Fruit fly (Drosophila melanogaster) whole organism, embryonic: ENCODE data around the gene Klp67A.

ENCODE experiments used
- ATbp ChIP-seq: fragments of 200-800 bp; sonication (Bioruptor generic); optimal IDR thresholded peaks from 2 replicates; lab custom pipeline; 2017; ENCODE audit warnings: missing biosample characterization, mild to moderate bottlenecking, missing genetic modification characterization, missing genetic modification reagents
- Aef1 ChIP-seq: fragments of 200-800 bp; sonication (Bioruptor generic); IDR thresholded peaks from 3 replicates; pipeline ENCODE4 v1.3.6; 2022; ENCODE audit warnings: missing biosample characterization, missing genetic modification characterization
- Bgb ChIP-seq: fragments of 200-800 bp; sonication (Bioruptor generic); IDR thresholded peaks from 2 replicates; pipeline ENCODE4 v1.3.6; 2022; ENCODE audit warnings: missing biosample characterization, missing genetic modification characterization; ENCODE audit not compliant: partially characterized antibody
- Blimp-1 ChIP-seq: fragments of 200-800 bp; sonication (Bioruptor generic); optimal IDR thresholded peaks from 3 replicates; lab custom pipeline; 2018; ENCODE audit warnings: missing biosample characterization, missing genetic modification characterization, mild to moderate bottlenecking, moderate library complexity, missing genetic modification reagents
- CG10321 ChIP-seq: fragments of 200-800 bp; sonication (Bioruptor generic); IDR thresholded peaks from 2 replicates; pipeline ENCODE4 v1.3.6; 2022; ENCODE audit warnings: missing biosample characterization, missing genetic modification characterization
- CG12219 ChIP-seq: fragments of 200-800 bp; sonication (Bioruptor generic); optimal IDR thresholded peaks from 3 replicates; lab custom pipeline; 2018; ENCODE audit warnings: missing biosample characterization, mild to moderate bottlenecking, missing genetic modification characterization
- CG12942 ChIP-seq: fragments of 200-800 bp; sonication (Bioruptor generic); optimal IDR thresholded peaks from 3 replicates; lab custom pipeline; 2016; ENCODE audit warnings: missing biosample characterization, missing genetic modification characterization
- CG13123 ChIP-seq: fragments of 200-800 bp; sonication (Bioruptor generic); optimal IDR thresholded peaks from 2 replicates; lab custom pipeline; 2016; ENCODE audit warnings: missing biosample characterization, missing genetic modification characterization
- CG13624 ChIP-seq: fragments of 200-800 bp; sonication (Bioruptor generic); optimal IDR thresholded peaks from 2 replicates; lab custom pipeline; 2016; ENCODE audit warnings: missing biosample characterization, missing genetic modification characterization
- CG13775 ChIP-seq: fragments of 200-800 bp; sonication (Bioruptor generic); optimal IDR thresholded peaks from 3 replicates; lab custom pipeline; 2017; ENCODE audit warnings: missing biosample characterization, mild to moderate bottlenecking, missing genetic modification characterization
- CG14710 ChIP-seq: fragments of 200-800 bp; sonication (Bioruptor generic); optimal IDR thresholded peaks from 3 replicates; lab custom pipeline; 2019; ENCODE audit warnings: missing biosample characterization, mild to moderate bottlenecking, missing genetic modification characterization, moderate library complexity
- CG15269 ChIP-seq: fragments of 200-800 bp; sonication (Bioruptor generic); optimal IDR thresholded peaks from 2 replicates; lab custom pipeline; 2018; ENCODE audit warnings: missing biosample characterization, mild to moderate bottlenecking, missing genetic modification characterization, moderate library complexity
- CG1529 ChIP-seq: fragments of 200-800 bp; sonication (Bioruptor generic); optimal IDR thresholded peaks from 3 replicates; lab custom pipeline; 2018; ENCODE audit warnings: missing biosample characterization, missing genetic modification characterization
- CG1603 ChIP-seq: fragments of 200-800 bp; sonication (Bioruptor generic); optimal IDR thresholded peaks from 2 replicates; lab custom pipeline; 2019; ENCODE audit warnings: missing biosample characterization, mild to moderate bottlenecking, missing genetic modification characterization, moderate library complexity
- CG16779 ChIP-seq: fragments of 200-800 bp; sonication (Bioruptor generic); IDR thresholded peaks from 2 replicates; pipeline ENCODE4 v1.3.6; 2022; ENCODE audit warnings: missing biosample characterization, missing genetic modification characterization
- CG16863 ChIP-seq: fragments of 200-800 bp; sonication (Bioruptor generic); optimal IDR thresholded peaks from 3 replicates; lab custom pipeline; 2016; ENCODE audit warnings: missing biosample characterization, missing genetic modification characterization
- CG1832 ChIP-seq: fragments of 200-800 bp; sonication (Bioruptor generic); optimal IDR thresholded peaks from 2 replicates; lab custom pipeline; 2017; ENCODE audit warnings: missing biosample characterization, mild to moderate bottlenecking, missing genetic modification characterization, inconsistent platforms
- CG18476 ChIP-seq: fragments of 200-800 bp; sonication (Bioruptor generic); optimal IDR thresholded peaks from 2 replicates; lab custom pipeline; 2016; ENCODE audit warnings: missing biosample characterization, mild to moderate bottlenecking, missing genetic modification characterization
- CG18599 ChIP-seq: fragments of 200-800 bp; sonication (Bioruptor generic); optimal IDR thresholded peaks from 3 replicates; lab custom pipeline; 2017; ENCODE audit warnings: missing biosample characterization, missing genetic modification characterization, mild to moderate bottlenecking, moderate library complexity, missing genetic modification reagents
- CG2199 ChIP-seq: fragments of 200-800 bp; sonication (Bioruptor generic); IDR thresholded peaks from 3 replicates; pipeline ENCODE4 v1.3.6; 2022; ENCODE audit warnings: missing biosample characterization, missing genetic modification characterization
- CG2889 ChIP-seq: fragments of 200-800 bp; sonication (Bioruptor generic); IDR thresholded peaks from 3 replicates; pipeline ENCODE4 v1.3.6; 2022; ENCODE audit warnings: missing biosample characterization, missing genetic modification characterization
- CG31224 ChIP-seq: fragments of 200-800 bp; sonication (Bioruptor generic); IDR thresholded peaks from 2 replicates; pipeline ENCODE4 v1.3.6; 2022; ENCODE audit warnings: missing biosample characterization, missing genetic modification characterization
- CG3281 ChIP-seq: fragments of 200-800 bp; sonication (Bioruptor generic); optimal IDR thresholded peaks from 3 replicates; lab custom pipeline; 2017; ENCODE audit warnings: missing biosample characterization, mild to moderate bottlenecking, missing genetic modification characterization
- CG6689 ChIP-seq: fragments of 200-800 bp; sonication (Bioruptor generic); IDR thresholded peaks from 2 replicates; pipeline ENCODE4 v1.3.6; 2022; ENCODE audit warnings: missing biosample characterization, missing genetic modification characterization
- CG9437 ChIP-seq: fragments of 200-800 bp; sonication (Bioruptor generic); optimal IDR thresholded peaks from 2 replicates; lab custom pipeline; 2018; ENCODE audit warnings: missing biosample characterization, mild to moderate bottlenecking, missing genetic modification characterization
- CG9932 ChIP-seq: fragments of 200-800 bp; sonication (Bioruptor generic); IDR thresholded peaks from 2 replicates; pipeline ENCODE4 v1.3.6; 2022; ENCODE audit warnings: missing biosample characterization, missing genetic modification characterization
- Chrac-16 ChIP-seq: fragments of 200-800 bp; sonication (Bioruptor generic); optimal IDR thresholded peaks from 3 replicates; lab custom pipeline; 2016; ENCODE audit warnings: missing biosample characterization, missing genetic modification characterization
- CkIIα-i1 ChIP-seq: fragments of 200-800 bp; sonication (Bioruptor generic); IDR thresholded peaks from 2 replicates; pipeline ENCODE4 v1.3.6; 2022; ENCODE audit warnings: missing biosample characterization, missing genetic modification characterization
- Dp ChIP-seq: fragments of 200-800 bp; sonication (Bioruptor generic); optimal IDR thresholded peaks from 2 replicates; lab custom pipeline; 2018; ENCODE audit warnings: missing biosample characterization, mild to moderate bottlenecking, missing genetic modification characterization, moderate library complexity
- Ets65A ChIP-seq: fragments of 200-800 bp; sonication (Bioruptor generic); peaks from one replicate; lab custom pipeline; 2016; ENCODE audit warnings: missing biosample characterization, missing genetic modification characterization
- GATAe ChIP-seq: fragments of 200-800 bp; sonication (Bioruptor generic); conservative IDR thresholded peaks from 2 replicates; pipeline ENCODE4 v1.3.6; 2022; ENCODE audit warnings: missing biosample characterization, missing genetic modification characterization
- Sox100B ChIP-seq: fragments of 200-800 bp; sonication (Bioruptor generic); optimal IDR thresholded peaks from 3 replicates; lab custom pipeline; 2018; ENCODE audit warnings: missing biosample characterization, mild to moderate bottlenecking, missing genetic modification characterization
- bbx ChIP-seq: fragments of 200-800 bp; sonication (Bioruptor generic); IDR thresholded peaks from 2 replicates; pipeline ENCODE4 v1.3.6; 2022; ENCODE audit warnings: missing biosample characterization, missing genetic modification characterization; ENCODE audit not compliant: partially characterized antibody
- cas ChIP-seq: fragments of 200-800 bp; sonication (Bioruptor generic); IDR thresholded peaks from 2 replicates; pipeline ENCODE4 v1.3.6; 2022; ENCODE audit warnings: missing biosample characterization, missing genetic modification characterization
- hb ChIP-seq: fragments of 200-800 bp; sonication (Bioruptor generic); IDR thresholded peaks from 3 replicates; pipeline ENCODE4 v1.3.6; 2022; ENCODE audit warnings: missing biosample characterization, missing genetic modification characterization; ENCODE audit not compliant: partially characterized antibody
- insv ChIP-seq, 2 experiments: fragments of 200-800 bp; sonication (Bioruptor generic); optimal IDR thresholded peaks; 3 replicates each; lab custom pipeline; 2016 to 2018; ENCODE audit warnings: missing biosample characterization in 2 of 2, missing genetic modification characterization in 2 of 2
- jing ChIP-seq: fragments of 200-800 bp; sonication (Bioruptor generic); optimal IDR thresholded peaks from 2 replicates; lab custom pipeline; 2018; ENCODE audit warnings: missing biosample characterization, mild to moderate bottlenecking, missing genetic modification characterization
- jumu ChIP-seq: fragments of 200-800 bp; sonication (Bioruptor generic); optimal IDR thresholded peaks from 3 replicates; lab custom pipeline; 2016; ENCODE audit warnings: missing biosample characterization, missing genetic modification characterization
- ken ChIP-seq: fragments of 200-800 bp; sonication (Bioruptor generic); IDR thresholded peaks from 3 replicates; pipeline ENCODE4 v1.3.6; 2022; ENCODE audit warnings: missing biosample characterization, missing genetic modification characterization
- nerfin-1 ChIP-seq: fragments of 200-800 bp; sonication (Bioruptor generic); optimal IDR thresholded peaks from 3 replicates; lab custom pipeline; 2019; ENCODE audit warnings: missing biosample characterization, mild to moderate bottlenecking, missing genetic modification characterization, moderate library complexity
- nerfin-2 ChIP-seq: fragments of 200-800 bp; sonication (Bioruptor generic); IDR thresholded peaks from 2 replicates; pipeline ENCODE4 v1.3.6; 2022; ENCODE audit warnings: missing biosample characterization, missing genetic modification characterization; ENCODE audit not compliant: partially characterized antibody
- onecut ChIP-seq: fragments of 200-800 bp; sonication (Bioruptor generic); IDR thresholded peaks from 2 replicates; pipeline ENCODE4 v1.3.6; 2022; ENCODE audit warnings: missing biosample characterization, missing genetic modification characterization
- org-1 ChIP-seq: fragments of 200-800 bp; sonication (Bioruptor generic); optimal IDR thresholded peaks from 2 replicates; lab custom pipeline; 2017; ENCODE audit warnings: missing biosample characterization, missing genetic modification characterization
- otp ChIP-seq: fragments of 200-800 bp; sonication (Bioruptor generic); IDR thresholded peaks from 3 replicates; pipeline ENCODE4, ENCODE4 v1.3.6; 2022; ENCODE audit warnings: missing biosample characterization, missing genetic modification characterization
- p53 ChIP-seq: fragments of 200-800 bp; sonication (Bioruptor generic); optimal IDR thresholded peaks from 2 replicates; lab custom pipeline; 2016; ENCODE audit warnings: missing biosample characterization, missing genetic modification characterization
- pan ChIP-seq, 4 experiments: fragments of >200 bp in 3 of 4; fragments of 200-800 bp in 1 of 4; sonication (Bioruptor generic) in 1 of 4; optimal IDR thresholded peaks in 3 of 4; IDR thresholded peaks in 1 of 4; 2 replicates each; pipeline versions ENCODE4 v1.3.6 to Lab custom; 2017 to 2022; ENCODE audit warnings: missing biosample characterization in 2 of 4, missing genetic modification characterization in 2 of 4, mixed read lengths in 1 of 4
- run ChIP-seq: fragments of 200-800 bp; sonication (Bioruptor generic); optimal IDR thresholded peaks from 3 replicates; lab custom pipeline; 2018; ENCODE audit warnings: missing biosample characterization, mild to moderate bottlenecking, missing genetic modification characterization
- tgo ChIP-seq: fragments of 200-800 bp; sonication (Bioruptor generic); IDR thresholded peaks from 3 replicates; pipeline ENCODE4 v1.3.6; 2022; ENCODE audit warnings: missing biosample characterization, missing genetic modification characterization
- ttk ChIP-seq: fragments of 200-800 bp; sonication (Bioruptor generic); IDR thresholded peaks from 2 replicates; pipeline ENCODE4 v2.1.2; 2022; ENCODE audit warnings: missing biosample characterization, missing genetic modification characterization
- z ChIP-seq: fragments of 200-800 bp; sonication (Bioruptor generic); IDR thresholded peaks from 3 replicates; pipeline ENCODE4 v1.3.6; 2022; ENCODE audit warnings: missing biosample characterization, missing genetic modification characterization
- zf30C ChIP-seq: fragments of 200-800 bp; sonication (Bioruptor generic); optimal IDR thresholded peaks from 3 replicates; lab custom pipeline; 2018; ENCODE audit warnings: missing biosample characterization, mild to moderate bottlenecking, missing genetic modification characterization

Gene Klp67A

dm6 chr3L:9335711-9336110 lies 31.1 kb downstream of the Klp67A start:
- peak; percentile 47 for TF ChIP-seq CG9437
- TF ChIP-seq CG13775 (GFP tag; lab: Kevin White, UChicago) = no peak
- TF ChIP-seq CG1603 = no peak
- no peak for TF ChIP-seq jing (GFP tag; lab: Kevin White, UChicago)
- no peak for TF ChIP-seq CG12219 (GFP tag; lab: Kevin White, UChicago)
- no peak for TF ChIP-seq CG15269
- TF ChIP-seq GATAe (GFP tag; lab: Robert Waterston, UW) = peak; percentile 61; the same call in 1 of the 2 replicates
- TF ChIP-seq z (GFP tag; lab: Robert Waterston, UW) = no peak
- TF ChIP-seq CG9932 (GFP tag; lab: Robert Waterston, UW) = peak; percentile 31; the same call in 1 of the 2 replicates
- no peak for TF ChIP-seq run (tag; lab: Kevin White, UChicago)
- TF ChIP-seq ttk (GFP tag; lab: Robert Waterston, UW) = peak; percentile 72
- TF ChIP-seq otp (GFP tag; lab: Robert Waterston, UW) = no peak
- TF ChIP-seq CG16863 (GFP tag; lab: Kevin White, UChicago) = no peak
- TF ChIP-seq zf30C = no peak
- no peak for TF ChIP-seq ken (GFP tag; lab: Robert Waterston, UW)
- no peak for TF ChIP-seq nerfin-2 (GFP tag; lab: Robert Waterston, UW)
- TF ChIP-seq tgo (GFP tag; lab: Robert Waterston, UW) = peak; percentile 41; the same call in 1 of the 3 replicates
- no peak for TF ChIP-seq org-1
- no peak for TF ChIP-seq CG6689 (GFP tag; lab: Robert Waterston, UW)
- peak; percentile 44 for TF ChIP-seq CG10321
- no peak for TF ChIP-seq pan (optimal IDR thresholded peaks at IDR 0.05; lab: Kevin White, UChicago)
- peak in 1 of 2 experiments; percentile 52 for TF ChIP-seq pan (GFP tag; optimal IDR thresholded peaks at IDR 0.05 in 1 of 2, IDR thresholded peaks at IDR 0.05 in 1 of 2)
- TF ChIP-seq p53 (GFP tag; lab: Kevin White, UChicago) = no peak
- TF ChIP-seq nerfin-1 (tag; lab: Kevin White, UChicago) = no peak
- no peak for TF ChIP-seq CG1529 (GFP tag; lab: Kevin White, UChicago)
- 0 out of 2 replicates have a peak, but pooled peaks have one; percentile 32 for TF ChIP-seq bbx (GFP tag; lab: Robert Waterston, UW)
- TF ChIP-seq CG12942 (GFP tag; lab: Kevin White, UChicago) = no peak
- TF ChIP-seq Blimp-1 (GFP tag; lab: Kevin White, UChicago) = peak; percentile 1
- no peak for TF ChIP-seq CG18476 (GFP tag; lab: Kevin White, UChicago)
- TF ChIP-seq CG2199 (GFP tag; lab: Robert Waterston, UW) = no peak
- no peak for TF ChIP-seq CG14710 (tag; lab: Kevin White, UChicago)
- no peak for TF ChIP-seq CkIIα-i1 (GFP tag; lab: Robert Waterston, UW)
- TF ChIP-seq CG3281 (GFP tag; lab: Kevin White, UChicago) = peak; percentile 9
- TF ChIP-seq CG13624 (GFP tag; lab: Kevin White, UChicago) = no peak
- TF ChIP-seq Aef1 (GFP tag; lab: Robert Waterston, UW) = peak; percentile 80
- no peak for TF ChIP-seq CG18599 (GFP tag; lab: Kevin White, UChicago)
- 0 out of 2 replicates have a peak, but pooled peaks have one; percentile 4 for TF ChIP-seq CG31224 (GFP tag; lab: Robert Waterston, UW)
- TF ChIP-seq Chrac-16 (GFP tag; lab: Kevin White, UChicago) = no peak
- TF ChIP-seq jumu (GFP tag; lab: Kevin White, UChicago) = no peak
- peak; percentile 6; the same call in 1 of the 2 replicates for TF ChIP-seq Bgb (GFP tag; lab: Robert Waterston, UW)
- TF ChIP-seq hb (GFP tag; lab: Robert Waterston, UW) = no peak
- TF ChIP-seq cas (GFP tag; lab: Robert Waterston, UW) = no peak
- no peak for TF ChIP-seq Ets65A (GFP tag; lab: Kevin White, UChicago)
- TF ChIP-seq Dp (GFP tag; lab: Kevin White, UChicago) = no peak
- no peak for TF ChIP-seq Sox100B
- no peak for TF ChIP-seq insv (GFP tag; optimal IDR thresholded peaks at IDR 0.05; lab: Kevin White, UChicago)
- no peak for TF ChIP-seq CG2889 (GFP tag; lab: Robert Waterston, UW)
- no peak for TF ChIP-seq onecut (GFP tag; lab: Robert Waterston, UW)
- no peak for TF ChIP-seq CG13123 (GFP tag; lab: Kevin White, UChicago)
- peak; percentile 40 for TF ChIP-seq CG1832 (GFP tag; lab: Kevin White, UChicago)
- TF ChIP-seq ATbp (GFP tag; lab: Kevin White, UChicago) = no peak
- TF ChIP-seq CG16779 (GFP tag; lab: Robert Waterston, UW) = no peak
